Worm (Caenorhabditis elegans): ENCODE data around the gene ztf-13.

The ztf-13 gene

DNA sequence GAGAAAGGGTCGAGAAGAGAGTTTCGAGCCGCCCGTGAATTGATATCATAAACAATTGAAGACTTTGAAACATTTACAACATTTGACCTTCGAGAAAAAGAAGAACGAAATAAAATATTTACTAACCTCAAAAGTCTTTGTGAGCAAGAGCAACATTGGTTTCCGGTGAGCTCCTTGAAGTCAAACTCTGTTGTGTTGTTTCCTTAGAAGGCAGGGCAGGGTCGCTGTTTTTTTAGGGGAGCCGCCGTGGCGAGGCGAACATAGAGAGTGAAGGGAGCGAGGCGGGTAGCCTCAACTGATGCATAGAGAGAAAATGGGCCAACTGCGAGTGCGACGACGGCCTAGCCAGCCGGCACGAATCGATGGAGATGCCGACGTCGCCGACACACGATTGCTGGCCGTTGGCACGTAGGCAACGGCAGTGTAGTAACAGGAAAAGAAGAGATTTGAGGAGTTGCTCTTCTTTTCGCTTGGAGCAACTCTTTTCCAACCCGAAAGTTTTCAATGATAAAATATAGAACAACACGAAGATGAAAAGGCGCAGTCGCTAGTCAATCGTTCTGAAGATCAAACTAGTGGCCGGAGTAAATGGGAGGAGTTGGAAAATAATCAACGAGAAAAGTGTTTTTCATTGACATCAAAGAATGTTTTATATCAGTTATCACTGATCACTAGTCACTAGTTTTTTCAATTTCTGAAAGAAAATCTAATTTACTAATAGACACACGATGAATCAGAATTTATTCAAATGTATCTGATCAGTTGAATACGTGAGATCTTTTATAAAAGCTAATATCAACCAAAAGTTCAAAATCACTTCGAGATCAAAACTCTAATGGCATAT, 14.3 kb upstream of the ztf-13 start, which contains the start of gene mai-1:
Gene mai-1 (minus strand): TSS at position 557 of the 844 bp plus-strand sequence.
- TF ChIP-seq ceh-88 (GFP tag; IDR thresholded peaks at IDR 0.05) (peak; percentile 42; the same call in 1 of the 2 replicates), pag-3 (tag; optimal IDR thresholded peaks at IDR 0.05; ENCODE audit: borderline replicate concordance, insufficient read depth) (peak; percentile 94), tbx-2 (tag; optimal IDR thresholded peaks at IDR 0.05) (peak; percentile 54), dsc-1 (tag; optimal IDR thresholded peaks at IDR 0.05) (no peak), unc-62 (GFP tag; optimal IDR thresholded peaks at IDR 0.05) (no peak), egl-27 (tag; optimal IDR thresholded peaks at IDR 0.05) (no peak), irx-1 (tag; optimal IDR thresholded peaks at IDR 0.05) (no peak), C16A3.4 (tag; optimal IDR thresholded peaks at IDR 0.05) (no peak), mep-1 (tag; optimal IDR thresholded peaks at IDR 0.05) (peak; percentile 30), nhr-90 (tag; optimal IDR thresholded peaks at IDR 0.05; ENCODE audit: poor library complexity) (peak; percentile 15), rnt-1 (tag; optimal IDR thresholded peaks at IDR 0.05) (peak; percentile 60), mab-9 (GFP tag; IDR thresholded peaks at IDR 0.05) (peak; percentile 57; the same call in 1 of the 2 replicates), nhr-237 (tag; optimal IDR thresholded peaks at IDR 0.05) (no peak), hlh-4 (tag; optimal IDR thresholded peaks at IDR 0.05) (no peak), pax-3 (tag; optimal IDR thresholded peaks at IDR 0.05) (no peak), grh-1 (GFP tag; IDR thresholded peaks at IDR 0.05) (no peak), lin-13 (GFP tag; optimal IDR thresholded peaks at IDR 0.05) (no peak), elt-2 (tag; optimal IDR thresholded peaks at IDR 0.05) (no peak), pqm-1 (tag; optimal IDR thresholded peaks at IDR 0.05) (no peak), dpl-1 (GFP tag; optimal IDR thresholded peaks at IDR 0.05) (no peak), skn-1 (tag; optimal IDR thresholded peaks at IDR 0.05) (no peak), egl-13 (tag; optimal IDR thresholded peaks at IDR 0.05) (peak; percentile 36), fkh-10 (GFP tag; optimal IDR thresholded peaks at IDR 0.05) (peak; percentile 60), lin-35 (GFP tag; optimal IDR thresholded peaks at IDR 0.05) (peak; percentile 22 to 32), nhr-19 (GFP tag; conservative IDR thresholded peaks at IDR 0.05) (peak; percentile 65), aha-1 (tag; optimal IDR thresholded peaks at IDR 0.05) (peak; percentile 95), nhr-12 (tag; optimal IDR thresholded peaks at IDR 0.05) (no peak), nhr-85 (tag) (peak; percentile 31), blmp-1 (tag; optimal IDR thresholded peaks at IDR 0.05) (no peak), nhr-71 (tag; optimal IDR thresholded peaks at IDR 0.05) (peak; percentile 70), lin-14 (GFP tag; optimal IDR thresholded peaks at IDR 0.05) (peak; percentile 86), unc-86 (tag; optimal IDR thresholded peaks at IDR 0.05) (peak; percentile 38), Y116A8C.19 (tag; optimal IDR thresholded peaks at IDR 0.05; ENCODE audit: borderline replicate concordance) (no peak), nhr-47 (tag; optimal IDR thresholded peaks at IDR 0.05) (peak; percentile 57), jun-1 (tag; optimal IDR thresholded peaks at IDR 0.05) (no peak), swsn-7 (tag; optimal IDR thresholded peaks at IDR 0.05) (peak; percentile 65), nhr-11 (tag; optimal IDR thresholded peaks at IDR 0.05) (no peak), vab-15 (tag; optimal IDR thresholded peaks at IDR 0.05) (no peak), ceh-63 (GFP tag; optimal IDR thresholded peaks at IDR 0.05) (no peak), ceh-82 (tag; optimal IDR thresholded peaks at IDR 0.05) (peak; percentile 20 to 73 (median 23)), snu-23 (GFP tag; optimal IDR thresholded peaks at IDR 0.05) (peak; percentile 57), nhr-77 (tag; optimal IDR thresholded peaks at IDR 0.05) (no peak), lin-15B (tag; optimal IDR thresholded peaks at IDR 0.05) (no peak), mef-2 (tag; optimal IDR thresholded peaks at IDR 0.05) (peak; percentile 20), nhr-20 (tag; optimal IDR thresholded peaks at IDR 0.05) (peak; percentile 21), lir-3 (tag; optimal IDR thresholded peaks at IDR 0.05; ENCODE audit: poor library complexity) (peak; percentile 24), aly-2 (tag; optimal IDR thresholded peaks at IDR 0.05) (no peak), ceh-90 (tag; optimal IDR thresholded peaks at IDR 0.05) (no peak), fkh-8 (tag; optimal IDR thresholded peaks at IDR 0.05) (peak; percentile 35), ztf-4 (tag; optimal IDR thresholded peaks at IDR 0.05) (peak; percentile 50), mdl-1 (tag; optimal IDR thresholded peaks at IDR 0.05) (peak in 1 of 2 experiments; percentile 24)
